Worm (Caenorhabditis elegans) whole organism, L1 larva: ENCODE data around the gene acs-1.
A peak's percentile ranks its signal among the peaks of the same experiment; 100 is the strongest.

Experiments
- C04F5.9 ChIP-seq: sonication (generic microtip); optimal IDR thresholded peaks from 2 replicates; lab custom pipeline; 2016; ENCODE audit warnings: missing genetic modification characterization, missing compliant biosample characterization
- C16A3.4 ChIP-seq: fragments of 150-350 bp; optimal IDR thresholded peaks from 2 replicates; lab custom pipeline; 2014; ENCODE audit warnings: missing biosample characterization, missing genetic modification characterization
- C34B4.2 ChIP-seq: sonication (generic microtip); optimal IDR thresholded peaks from 2 replicates; lab custom pipeline; 2017; ENCODE audit warnings: mild to moderate bottlenecking, missing genetic modification characterization, missing compliant biosample characterization
- alr-1 ChIP-seq: fragments of 200-800 bp; sonication (Bioruptor generic); optimal IDR thresholded peaks from 2 replicates; lab custom pipeline; 2018; ENCODE audit warnings: borderline replicate concordance, mild to moderate bottlenecking, missing genetic modification characterization, missing compliant biosample characterization
- ama-1 ChIP-seq: fragments of 150-350 bp; optimal IDR thresholded peaks from 2 replicates; lab custom pipeline; 2014
- blmp-1 ChIP-seq: fragments of 150-350 bp; optimal IDR thresholded peaks from 2 replicates; lab custom pipeline; 2014; ENCODE audit warnings: missing biosample characterization, missing genetic modification characterization
- ceh-63 ChIP-seq: fragments of 200-800 bp; sonication (Bioruptor generic); optimal IDR thresholded peaks from 2 replicates; lab custom pipeline; 2018; ENCODE audit warnings: mild to moderate bottlenecking, missing genetic modification characterization, missing compliant biosample characterization
- ces-1 ChIP-seq: fragments of 150-350 bp; optimal IDR thresholded peaks from 2 replicates; lab custom pipeline; 2014; ENCODE audit warnings: missing biosample characterization, missing genetic modification reagents, missing genetic modification characterization
- dpl-1 ChIP-seq, 3 experiments: fragments of 150-350 bp in 2 of 3; sonication (generic microtip) in 1 of 3; optimal IDR thresholded peaks; 2 replicates each; lab custom pipeline; 2014 to 2017; ENCODE audit warnings: missing biosample characterization in 3 of 3, missing genetic modification characterization in 3 of 3, missing genetic modification reagents in 3 of 3
- efl-3 ChIP-seq: fragments of 200-800 bp; sonication (Bioruptor generic); optimal IDR thresholded peaks from 2 replicates; lab custom pipeline; 2018; ENCODE audit warnings: mild to moderate bottlenecking, missing genetic modification characterization, missing compliant biosample characterization
- egl-13 ChIP-seq: sonication (generic microtip); optimal IDR thresholded peaks from 2 replicates; lab custom pipeline; 2016; ENCODE audit warnings: missing genotype, missing genetic modification reagents, missing genetic modification characterization, missing compliant biosample characterization
- egl-27 ChIP-seq, 2 experiments: fragments of 150-350 bp in 1 of 2; sonication (generic microtip); optimal IDR thresholded peaks; 3 replicates each; lab custom pipeline; 2017 to 2018; ENCODE audit warnings: missing biosample characterization in 2 of 2, missing genetic modification characterization in 2 of 2, missing genetic modification reagents in 2 of 2
- elt-2 ChIP-seq: sonication (generic microtip); optimal IDR thresholded peaks from 2 replicates; lab custom pipeline; 2016; ENCODE audit warnings: missing genetic modification characterization, mild to moderate bottlenecking, inconsistent platforms, missing compliant biosample characterization, missing genetic modification reagents
- ets-5 ChIP-seq: fragments of 200-800 bp; sonication (Bioruptor generic); IDR thresholded peaks from 2 replicates; pipeline ENCODE4 v1.3.6; 2022; ENCODE audit warnings: missing genetic modification characterization, missing compliant biosample characterization
- fkh-10 ChIP-seq: sonication (generic microtip); optimal IDR thresholded peaks from 2 replicates; lab custom pipeline; 2017; ENCODE audit warnings: missing biosample characterization, missing genetic modification reagents, missing genetic modification characterization
- fkh-4 ChIP-seq: sonication (generic microtip); optimal IDR thresholded peaks from 2 replicates; lab custom pipeline; 2016; ENCODE audit warnings: missing compliant biosample characterization, missing genetic modification characterization, borderline replicate concordance
- fkh-8 ChIP-seq: sonication (generic microtip); optimal IDR thresholded peaks from 2 replicates; lab custom pipeline; 2016; ENCODE audit warnings: mild to moderate bottlenecking, missing genetic modification characterization, missing compliant biosample characterization
- fos-1 ChIP-seq: fragments of 150-350 bp; optimal IDR thresholded peaks from 2 replicates; lab custom pipeline; 2014; ENCODE audit warnings: missing biosample characterization, missing genetic modification characterization
- grh-1 ChIP-seq: fragments of 200-800 bp; sonication (Bioruptor generic); IDR thresholded peaks from 2 replicates; pipeline ENCODE4 v1.3.6; 2022; ENCODE audit warnings: missing genetic modification reagents, missing genetic modification characterization, missing compliant biosample characterization
- hlh-17 ChIP-seq: fragments of 200-800 bp; sonication (Bioruptor generic); optimal IDR thresholded peaks from 2 replicates; lab custom pipeline; 2018; ENCODE audit warnings: missing genetic modification characterization, mild to moderate bottlenecking, missing compliant biosample characterization, moderate library complexity, borderline replicate concordance
- hlh-4 ChIP-seq: sonication (generic microtip); optimal IDR thresholded peaks from 2 replicates; lab custom pipeline; 2016; ENCODE audit warnings: mild to moderate bottlenecking, missing genetic modification characterization, missing compliant biosample characterization
- irx-1 ChIP-seq: sonication (generic microtip); optimal IDR thresholded peaks from 2 replicates; lab custom pipeline; 2016; ENCODE audit warnings: missing genetic modification characterization, missing compliant biosample characterization
- isw-1 ChIP-seq: fragments of 200-800 bp; sonication (Bioruptor generic); IDR thresholded peaks from 2 replicates; pipeline ENCODE4 v1.3.6; 2022; ENCODE audit warnings: missing genetic modification characterization, missing compliant biosample characterization
- jun-1 ChIP-seq: fragments of 150-350 bp; optimal IDR thresholded peaks from 2 replicates; lab custom pipeline; 2014; ENCODE audit warnings: missing biosample characterization, missing genetic modification reagents, missing genetic modification characterization
- lin-13 ChIP-seq: fragments of 150-350 bp; optimal IDR thresholded peaks from 2 replicates; lab custom pipeline; 2014; ENCODE audit warnings: missing biosample characterization, missing genetic modification reagents, missing genetic modification characterization
- lin-14 ChIP-seq: fragments of 200-800 bp; sonication (Bioruptor generic); optimal IDR thresholded peaks from 2 replicates; lab custom pipeline; 2018; ENCODE audit warnings: mild to moderate bottlenecking, missing genetic modification characterization, moderate library complexity, missing compliant biosample characterization
- lin-35 ChIP-seq, 2 experiments: fragments of 150-350 bp; optimal IDR thresholded peaks; 2 replicates each; lab custom pipeline; 2014; ENCODE audit warnings: missing biosample characterization in 2 of 2, missing genetic modification characterization in 2 of 2, missing genetic modification reagents in 2 of 2
- lir-3 ChIP-seq: sonication (generic microtip); optimal IDR thresholded peaks from 2 replicates; lab custom pipeline; 2016; ENCODE audit warnings: mild to moderate bottlenecking, missing genetic modification characterization, moderate library complexity, missing compliant biosample characterization; ENCODE audit not compliant: poor library complexity
- lsy-2 ChIP-seq, 2 experiments: fragments of 150-350 bp; optimal IDR thresholded peaks; 2 replicates each; lab custom pipeline; 2014; ENCODE audit warnings: missing biosample characterization in 2 of 2, missing genetic modification characterization in 2 of 2
- mef-2 ChIP-seq: fragments of 150-350 bp; optimal IDR thresholded peaks from 2 replicates; lab custom pipeline; 2014; ENCODE audit warnings: missing biosample characterization, missing genetic modification characterization
- mep-1 ChIP-seq: fragments of 150-350 bp; optimal IDR thresholded peaks from 2 replicates; lab custom pipeline; 2014; ENCODE audit warnings: missing biosample characterization, missing genetic modification characterization
- nhr-12 ChIP-seq: sonication (generic microtip); optimal IDR thresholded peaks from 2 replicates; lab custom pipeline; 2017; ENCODE audit warnings: missing biosample characterization, missing genetic modification characterization
- nhr-19 ChIP-seq: fragments of 200-800 bp; sonication (Bioruptor generic); conservative IDR thresholded peaks from 2 replicates; pipeline ENCODE4 v1.3.6; 2022; ENCODE audit warnings: missing genetic modification characterization, missing compliant biosample characterization
- nhr-20 ChIP-seq: sonication (generic microtip); optimal IDR thresholded peaks from 2 replicates; lab custom pipeline; 2016; ENCODE audit warnings: mild to moderate bottlenecking, missing genetic modification characterization, missing compliant biosample characterization
- nhr-47 ChIP-seq: sonication (generic microtip); optimal IDR thresholded peaks from 2 replicates; lab custom pipeline; 2016; ENCODE audit warnings: mild to moderate bottlenecking, missing genetic modification characterization, moderate library complexity, missing compliant biosample characterization
- nhr-71 ChIP-seq: sonication (generic microtip); optimal IDR thresholded peaks from 2 replicates; lab custom pipeline; 2016; ENCODE audit warnings: mild to moderate bottlenecking, missing genetic modification characterization, moderate library complexity, missing compliant biosample characterization
- nhr-76 ChIP-seq: sonication (generic microtip); optimal IDR thresholded peaks from 2 replicates; lab custom pipeline; 2017; ENCODE audit warnings: missing biosample characterization, missing genetic modification characterization
- nhr-77 ChIP-seq: fragments of 150-350 bp; optimal IDR thresholded peaks from 2 replicates; lab custom pipeline; 2014; ENCODE audit warnings: missing biosample characterization, missing genetic modification characterization
- nhr-90 ChIP-seq: sonication (generic microtip); optimal IDR thresholded peaks from 2 replicates; lab custom pipeline; 2016; ENCODE audit warnings: mild to moderate bottlenecking, missing genetic modification characterization, missing compliant biosample characterization; ENCODE audit not compliant: poor library complexity
- rnt-1 ChIP-seq: sonication (generic microtip); optimal IDR thresholded peaks from 2 replicates; lab custom pipeline; 2016; ENCODE audit warnings: mild to moderate bottlenecking, missing genetic modification characterization, moderate library complexity, missing compliant biosample characterization
- skn-1 ChIP-seq: fragments of 150-350 bp; optimal IDR thresholded peaks from 2 replicates; lab custom pipeline; 2014; ENCODE audit warnings: missing biosample characterization, missing genetic modification characterization
- snpc-4 ChIP-seq: fragments of 150-350 bp; optimal IDR thresholded peaks from 2 replicates; lab custom pipeline; 2014; ENCODE audit warnings: missing biosample characterization, missing genetic modification characterization
- snu-23 ChIP-seq: sonication (generic microtip); optimal IDR thresholded peaks from 2 replicates; lab custom pipeline; 2016; ENCODE audit warnings: missing genetic modification characterization, missing compliant biosample characterization
- sox-4 ChIP-seq: sonication (generic microtip); optimal IDR thresholded peaks from 2 replicates; lab custom pipeline; 2016; ENCODE audit warnings: missing genetic modification characterization, missing compliant biosample characterization
- sup-37 ChIP-seq: fragments of 200-800 bp; sonication (Bioruptor generic); optimal IDR thresholded peaks from 2 replicates; lab custom pipeline; 2018; ENCODE audit warnings: mild to moderate bottlenecking, missing genetic modification characterization, missing compliant biosample characterization
- tbx-2 ChIP-seq: sonication (generic microtip); optimal IDR thresholded peaks from 2 replicates; lab custom pipeline; 2016; ENCODE audit warnings: missing genetic modification characterization, missing compliant biosample characterization
- unc-98 ChIP-seq: fragments of 200-800 bp; sonication (Bioruptor generic); IDR thresholded peaks from 2 replicates; pipeline ENCODE4 v1.3.6; 2022; ENCODE audit warnings: missing genetic modification characterization, missing compliant biosample characterization
- vab-15 ChIP-seq: sonication (generic microtip); optimal IDR thresholded peaks from 2 replicates; lab custom pipeline; 2017; ENCODE audit warnings: missing genotype, mild to moderate bottlenecking, missing genetic modification characterization, missing compliant biosample characterization
- zip-4 ChIP-seq: fragments of 200-800 bp; sonication (Bioruptor generic); optimal IDR thresholded peaks from 2 replicates; lab custom pipeline; 2018; ENCODE audit warnings: mild to moderate bottlenecking, missing genetic modification characterization, moderate library complexity, missing compliant biosample characterization

The acs-1 gene

DNA sequence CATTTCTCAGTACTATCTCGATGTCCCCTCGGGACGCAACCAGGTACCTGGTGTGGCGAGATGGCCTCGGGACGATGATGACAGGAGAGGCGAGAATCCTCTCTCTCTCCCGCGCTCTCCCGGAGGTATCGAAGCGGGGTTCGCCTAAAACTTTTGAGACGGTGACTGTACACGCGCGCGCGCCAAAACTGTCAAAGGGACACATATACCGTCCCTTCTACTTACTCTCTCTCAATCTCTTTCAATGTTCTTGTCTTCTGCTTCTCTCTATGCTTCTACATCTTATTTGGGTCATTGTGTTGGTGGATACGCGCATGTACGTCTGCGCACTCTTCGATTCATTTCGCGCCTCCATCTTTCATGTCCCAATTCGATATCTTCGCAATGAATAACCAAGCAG is 17.1 kb downstream of the acs-1 start (continued):
- no peak for TF ChIP-seq elt-2 (tag; lab: Kevin White, UChicago)
- TF ChIP-seq nhr-76 (tag; lab: Kevin White, UChicago) = no peak
- no peak for TF ChIP-seq nhr-47
- TF ChIP-seq vab-15 (tag; lab: Kevin White, UChicago) = no peak
- TF ChIP-seq nhr-77 (tag; lab: Kevin White, UChicago) = no peak
- peak; percentile 63 for TF ChIP-seq blmp-1
- no peak for TF ChIP-seq C34B4.2 (tag; lab: Kevin White, UChicago)
- no peak for TF ChIP-seq unc-98 (GFP tag; lab: Robert Waterston, UW)
- TF ChIP-seq mef-2 (tag; lab: Kevin White, UChicago) = no peak
- no peak for TF ChIP-seq hlh-4 (tag; lab: Kevin White, UChicago)
- TF ChIP-seq nhr-20 = peak; percentile 49
- no peak for TF ChIP-seq grh-1 (GFP tag; lab: Robert Waterston, UW)
- no peak for TF ChIP-seq fkh-8 (tag; lab: Kevin White, UChicago)
- no peak for TF ChIP-seq snpc-4
- TF ChIP-seq lir-3 (tag; lab: Kevin White, UChicago) = no peak
- TF ChIP-seq efl-3 (GFP tag; lab: Kevin White, UChicago) = no peak
- peak; percentile 44 for TF ChIP-seq skn-1 (tag; lab: Kevin White, UChicago)
- no peak for TF ChIP-seq egl-13 (tag; lab: Kevin White, UChicago)
- TF ChIP-seq fkh-4 (tag; lab: Kevin White, UChicago) = no peak
- TF ChIP-seq C04F5.9 (tag; lab: Kevin White, UChicago) = no peak
- TF ChIP-seq irx-1 (tag; lab: Kevin White, UChicago) = no peak
- no peak for TF ChIP-seq ets-5
- TF ChIP-seq fkh-10 = no peak
- no peak for TF ChIP-seq isw-1 (GFP tag; lab: Robert Waterston, UW)
- no peak for TF ChIP-seq hlh-17 (GFP tag; lab: Kevin White, UChicago)
- TF ChIP-seq sox-4 (tag; lab: Kevin White, UChicago) = no peak
- no peak for TF ChIP-seq lin-35 (GFP tag; optimal IDR thresholded peaks at IDR 0.05; lab: Kevin White, UChicago)
- peak in 1 of 3 experiments; percentile 12 for TF ChIP-seq dpl-1 (GFP tag; optimal IDR thresholded peaks at IDR 0.05; lab: Kevin White, UChicago)
- TF ChIP-seq nhr-90 (tag; lab: Kevin White, UChicago) = peak; percentile 4
- no peak for TF ChIP-seq nhr-19 (GFP tag; lab: Robert Waterston, UW)

DNA sequence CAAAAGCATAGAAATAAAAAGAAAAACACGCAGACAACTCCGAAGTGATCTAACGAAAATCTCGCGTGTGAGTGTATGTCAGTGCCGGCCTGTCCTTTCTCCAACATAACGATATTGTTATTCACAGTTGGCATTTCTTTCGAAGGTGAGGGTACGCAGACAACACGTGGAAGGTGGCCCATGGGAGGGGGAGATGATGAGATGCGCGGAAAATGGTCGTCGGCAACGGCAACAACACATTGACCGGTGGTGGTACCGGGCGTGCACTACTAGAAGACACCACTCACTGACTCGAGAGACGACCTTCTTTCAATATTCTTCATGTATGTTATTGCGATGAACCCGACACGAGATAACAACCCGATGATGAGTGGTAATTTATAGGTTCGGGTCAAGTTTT is 20.2 kb downstream of the acs-1 start:
- TF ChIP-seq sup-37 (GFP tag; lab: Kevin White, UChicago) (no peak), efl-3 (GFP tag; lab: Kevin White, UChicago) (no peak), nhr-76 (tag; lab: Kevin White, UChicago) (no peak), fos-1 (tag; lab: Kevin White, UChicago) (no peak), rnt-1 (tag; lab: Kevin White, UChicago) (no peak), isw-1 (GFP tag; lab: Robert Waterston, UW) (no peak), lir-3 (tag; lab: Kevin White, UChicago) (no peak), fkh-8 (tag; lab: Kevin White, UChicago) (no peak), egl-27 (tag; optimal IDR thresholded peaks at IDR 0.05; lab: Kevin White, UChicago) (no peak), nhr-71 (peak; percentile 6), nhr-12 (tag; lab: Kevin White, UChicago) (no peak), jun-1 (tag; lab: Kevin White, UChicago) (no peak), lsy-2 (tag; optimal IDR thresholded peaks at IDR 0.05; lab: Kevin White, UChicago) (no peak), zip-4 (GFP tag; lab: Kevin White, UChicago) (no peak), C16A3.4 (tag; lab: Kevin White, UChicago) (no peak), nhr-47 (no peak), lin-14 (peak; percentile 77), nhr-20 (peak; percentile 41), ama-1 (lab: Kevin White, UChicago) (no peak), blmp-1 (peak; percentile 37), ceh-63 (GFP tag; lab: Kevin White, UChicago) (no peak), tbx-2 (tag; lab: Kevin White, UChicago) (no peak), lin-13 (GFP tag; lab: Kevin White, UChicago) (no peak), snu-23 (GFP tag; lab: Kevin White, UChicago) (peak; percentile 42), alr-1 (tag; lab: Kevin White, UChicago) (no peak), nhr-90 (tag; lab: Kevin White, UChicago) (peak; percentile 28), ces-1 (GFP tag; lab: Kevin White, UChicago) (no peak), ets-5 (no peak), mep-1 (peak; percentile 40)
